Worm (Caenorhabditis elegans): ENCODE data around the gene ndab-2.

DNA sequence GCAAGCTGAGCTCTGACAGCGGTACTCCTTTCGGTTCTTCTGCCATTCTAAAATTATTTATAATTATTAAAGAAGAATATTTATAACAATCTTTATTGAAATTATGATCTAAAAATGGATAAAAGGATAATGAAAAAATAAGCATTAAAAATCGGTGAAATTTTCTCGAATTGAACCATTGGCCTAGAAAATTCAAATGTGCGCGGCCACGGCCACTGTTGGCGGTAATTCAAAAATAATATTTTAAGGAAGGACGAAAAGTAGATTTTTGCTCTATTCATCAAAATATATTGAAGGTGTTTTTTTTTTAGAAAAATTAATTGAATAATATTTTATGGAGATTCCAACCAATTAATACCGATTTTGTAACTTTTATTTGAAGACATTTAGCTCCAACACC, 18.3 kb downstream of the ndab-2 start, which contains the start of gene pfd-5:
- TF ChIP-seq unc-62 (GFP tag; optimal IDR thresholded peaks at IDR 0.05), result no peak
- no peak for TF ChIP-seq nhr-11 (tag; optimal IDR thresholded peaks at IDR 0.05)
- no peak for TF ChIP-seq egl-27 (tag; optimal IDR thresholded peaks at IDR 0.05)
- peak; percentile 72 for TF ChIP-seq swsn-7 (tag; optimal IDR thresholded peaks at IDR 0.05)
- TF ChIP-seq aly-2 (tag; optimal IDR thresholded peaks at IDR 0.05), result no peak
- no peak for TF ChIP-seq nhr-12 (tag; optimal IDR thresholded peaks at IDR 0.05)
- TF ChIP-seq nhr-85 (tag), result peak; percentile 91
- TF ChIP-seq ztf-11 (tag; optimal IDR thresholded peaks at IDR 0.05), result peak in 1 of 2 experiments; percentile 84
- peak in 1 of 2 experiments; percentile 36 for TF ChIP-seq mdl-1 (tag; optimal IDR thresholded peaks at IDR 0.05)
- no peak for TF ChIP-seq hlh-17 (GFP tag; optimal IDR thresholded peaks at IDR 0.05; ENCODE audit: borderline replicate concordance)
- TF ChIP-seq tbx-2 (tag; optimal IDR thresholded peaks at IDR 0.05), result peak; percentile 81

All from whole organism, L1 larva.